Worm (Caenorhabditis elegans) whole organism, L1 larva: ENCODE data around the gene gldi-11.

Experiments used
- egl-13 ChIP-seq: sonication (generic microtip); optimal IDR thresholded peaks from 2 replicates; lab custom pipeline; 2016; ENCODE audit warnings: missing genotype, missing genetic modification reagents, missing genetic modification characterization, missing compliant biosample characterization
- lin-39 ChIP-seq: fragments of 150-350 bp; optimal IDR thresholded peaks from 2 replicates; lab custom pipeline; 2014; ENCODE audit warnings: missing biosample characterization, missing genetic modification reagents, missing genetic modification characterization

DNA sequence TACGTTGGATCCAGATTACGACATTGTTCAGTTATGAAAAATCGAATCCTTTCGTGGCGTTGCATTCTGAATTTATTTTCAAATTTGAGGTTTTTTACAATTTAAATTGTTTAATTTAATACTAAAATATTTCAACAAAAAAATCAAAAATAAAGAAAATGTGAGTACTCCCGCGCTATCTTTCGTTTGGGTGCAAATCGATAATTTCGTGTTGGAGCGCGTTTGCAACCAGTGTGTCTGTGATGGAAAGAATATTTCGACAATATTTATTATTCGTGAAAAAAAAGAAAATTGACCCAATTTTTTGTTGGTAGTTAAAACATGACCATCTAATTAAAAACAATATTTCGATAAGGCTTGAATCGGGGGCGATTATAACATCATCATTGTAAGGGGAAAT lies 43.6 kb downstream of the gldi-11 start, which contains the start of gene R05F9.9:
- TF ChIP-seq egl-13 (tag; lab: Kevin White, UChicago): no peak
- no peak for TF ChIP-seq lin-39 (tag; lab: Kevin White, UChicago)
